Fruit fly (Drosophila melanogaster): ENCODE measurements around the gene CG5421.

The CG5421 gene

DNA sequence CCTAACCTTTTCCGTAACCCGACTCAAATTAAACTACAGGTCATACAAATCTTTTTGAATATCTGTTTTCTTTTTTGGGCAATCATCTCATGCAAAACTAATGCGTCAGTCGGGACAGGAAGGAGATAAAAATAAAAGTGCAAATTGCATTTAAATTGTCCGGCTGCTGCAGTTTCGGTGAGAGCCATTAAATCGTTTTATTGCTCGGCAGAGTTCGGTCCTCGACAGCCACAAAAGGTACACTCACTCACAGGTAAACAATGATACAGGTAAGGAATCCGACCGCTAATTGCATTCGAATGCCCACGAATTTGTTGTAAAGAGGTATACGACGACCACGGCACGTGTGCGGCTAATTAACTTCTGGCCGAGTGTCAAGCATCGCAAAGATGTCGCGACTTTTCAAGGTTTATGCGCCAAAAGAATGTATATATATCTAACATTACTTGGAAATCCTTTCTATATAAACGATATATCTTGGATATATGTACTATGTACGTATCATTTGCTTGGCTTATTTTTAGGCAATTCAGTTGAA, 18.6 kb upstream of the CG5421 start:
- TF ChIP-seq CG9705 (GFP tag; optimal IDR thresholded peaks at IDR 0.05) (no peak), psq (GFP tag; optimal IDR thresholded peaks at IDR 0.05) (no peak), Mio (GFP tag; optimal IDR thresholded peaks at IDR 0.05) (no peak), woc (GFP tag; optimal IDR thresholded peaks at IDR 0.05) (no peak), OdsH (GFP tag; optimal IDR thresholded peaks at IDR 0.05) (no peak), dsf (GFP tag; optimal IDR thresholded peaks at IDR 0.05; ENCODE audit: borderline replicate concordance) (no peak), Myc (optimal IDR thresholded peaks at IDR 0.05) (no peak), HLH106 (tag; optimal IDR thresholded peaks at IDR 0.05) (no peak), Jra (GFP tag; optimal IDR thresholded peaks at IDR 0.05) (no peak), dmrt93B (GFP tag; optimal IDR thresholded peaks at IDR 0.05) (no peak), Sp1 (GFP tag; optimal IDR thresholded peaks at IDR 0.05) (no peak), pan (optimal IDR thresholded peaks at IDR 0.05) (no peak)

DNA sequence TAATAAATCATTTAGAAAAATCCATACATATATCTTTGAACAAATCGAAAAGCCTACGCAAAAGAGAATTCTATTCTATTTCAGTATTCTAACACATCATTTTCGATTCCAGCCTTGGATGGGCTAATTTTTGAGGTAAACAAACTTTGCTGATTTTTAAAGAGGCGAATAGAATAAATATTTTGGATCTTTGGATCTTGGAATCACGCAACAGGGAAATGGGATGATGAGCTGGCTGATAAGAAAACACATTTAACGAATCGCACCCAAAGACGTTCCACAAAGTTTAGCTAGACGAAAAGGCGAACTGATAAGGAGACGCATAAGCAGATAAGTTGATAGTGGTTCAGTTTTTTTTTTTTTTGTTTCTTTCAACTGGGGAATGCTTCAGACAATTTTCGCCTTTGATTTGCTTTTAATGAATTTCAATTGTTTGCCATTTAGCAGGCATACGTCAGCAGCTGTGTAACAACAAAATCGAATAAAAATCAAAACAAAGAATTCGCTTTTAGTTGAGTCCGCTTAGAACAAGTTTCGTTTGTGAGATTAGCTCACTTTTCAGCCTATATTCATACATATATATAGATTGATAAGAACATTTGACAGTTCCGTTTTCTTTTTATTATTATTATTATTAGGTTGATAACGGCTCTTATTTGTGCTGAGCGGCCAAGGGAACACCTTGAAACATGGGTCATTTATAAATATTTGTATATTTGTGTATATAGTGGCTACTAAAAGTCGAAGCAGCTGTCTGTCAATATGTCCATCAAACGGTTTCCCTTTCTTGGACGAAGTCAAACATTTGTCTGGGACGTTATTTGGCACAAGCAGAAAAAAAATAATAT, 17.5 kb upstream of the CG5421 start:
- TF ChIP-seq jim (GFP tag; optimal IDR thresholded peaks at IDR 0.05) (no peak), h (GFP tag; optimal IDR thresholded peaks at IDR 0.05) (no peak), CG9705 (GFP tag; optimal IDR thresholded peaks at IDR 0.05) (no peak), usp (GFP tag; optimal IDR thresholded peaks at IDR 0.05) (no peak), CrebA (GFP tag; optimal IDR thresholded peaks at IDR 0.05; ENCODE audit: borderline replicate concordance) (no peak), Dfd (GFP tag; optimal IDR thresholded peaks at IDR 0.05) (no peak), Mio (GFP tag; optimal IDR thresholded peaks at IDR 0.05) (no peak), foxo (GFP tag; optimal IDR thresholded peaks at IDR 0.05) (no peak), dsf (GFP tag; optimal IDR thresholded peaks at IDR 0.05; ENCODE audit: borderline replicate concordance) (no peak), Jra (GFP tag; optimal IDR thresholded peaks at IDR 0.05) (no peak), lola (GFP tag; optimal IDR thresholded peaks at IDR 0.05) (no peak), Hr83 (GFP tag; optimal IDR thresholded peaks at IDR 0.05; ENCODE audit: poor library complexity, severe bottlenecking) (no peak), dl (GFP tag; optimal IDR thresholded peaks at IDR 0.05; ENCODE audit: insufficient read depth in 1 of 2, partially characterized antibody in 2 of 2) (no peak), Myc (optimal IDR thresholded peaks at IDR 0.05) (no peak), Hnf4 (GFP tag; optimal IDR thresholded peaks at IDR 0.05) (no peak)

DNA sequence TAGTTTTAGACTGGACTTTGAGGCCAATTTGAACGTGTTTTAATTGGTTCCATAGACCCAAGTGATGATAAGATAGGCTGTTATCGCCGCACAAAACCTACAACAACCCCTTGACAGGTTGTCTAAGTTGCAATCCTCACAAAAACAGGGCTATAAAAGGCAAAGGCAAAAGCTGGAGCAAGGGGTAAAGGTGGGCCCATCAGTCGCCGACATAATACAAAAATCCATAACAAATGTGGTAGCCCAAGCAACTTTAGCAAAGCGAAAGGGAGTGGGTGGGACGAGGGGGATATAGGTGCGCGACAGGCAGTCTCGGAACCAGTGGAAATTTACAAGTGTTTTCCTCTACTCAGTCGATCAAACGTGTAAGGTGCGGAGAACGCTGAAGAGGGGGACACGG, 16.1 kb upstream of the CG5421 start:
- TF ChIP-seq tai (GFP tag; optimal IDR thresholded peaks at IDR 0.05), result no peak
- no peak for TF ChIP-seq jim (GFP tag; optimal IDR thresholded peaks at IDR 0.05)

DNA sequence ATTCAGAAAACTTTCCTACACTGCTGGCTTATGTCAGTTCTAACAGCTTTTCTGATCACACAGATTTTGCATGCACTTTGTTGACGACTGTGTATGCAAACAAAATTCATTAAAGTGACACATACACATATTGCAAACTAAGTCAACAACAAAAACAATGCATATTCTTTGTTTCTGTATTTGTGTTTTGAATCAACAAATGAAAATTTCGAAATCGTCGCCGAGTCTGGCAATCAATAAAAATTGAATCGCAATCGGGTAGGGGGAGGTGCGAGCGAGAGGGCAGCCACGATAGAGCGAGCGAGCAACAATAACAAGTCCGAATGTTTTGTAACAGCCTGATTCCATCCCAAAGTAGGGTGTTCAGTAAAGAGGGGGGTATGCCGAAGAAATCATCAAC, 15.1 kb upstream of the CG5421 start:
- no peak for TF ChIP-seq woc (GFP tag; optimal IDR thresholded peaks at IDR 0.05)
- no peak for TF ChIP-seq Rel (GFP tag; optimal IDR thresholded peaks at IDR 0.05)
- peak; percentile 4 for TF ChIP-seq Rel (tag; optimal IDR thresholded peaks at IDR 0.05)
- no peak for TF ChIP-seq Sp1 (GFP tag; optimal IDR thresholded peaks at IDR 0.05)
- no peak for TF ChIP-seq Vsx2 (GFP tag; optimal IDR thresholded peaks at IDR 0.05; ENCODE audit: partially characterized antibody)
- no peak for TF ChIP-seq GATAd (GFP tag; optimal IDR thresholded peaks at IDR 0.05)
- TF ChIP-seq dmrt93B (GFP tag; optimal IDR thresholded peaks at IDR 0.05), result no peak
- no peak for TF ChIP-seq Abd-B (GFP tag; optimal IDR thresholded peaks at IDR 0.05)
- no peak for TF ChIP-seq N (GFP tag; optimal IDR thresholded peaks at IDR 0.05)
- TF ChIP-seq ey (GFP tag; optimal IDR thresholded peaks at IDR 0.05), result no peak
- TF ChIP-seq rgr (GFP tag; optimal IDR thresholded peaks at IDR 0.05), result peak; percentile 30
- TF ChIP-seq dl (GFP tag; optimal IDR thresholded peaks at IDR 0.05; ENCODE audit: insufficient read depth in 1 of 2, partially characterized antibody in 2 of 2), result no peak
- TF ChIP-seq usp (GFP tag; optimal IDR thresholded peaks at IDR 0.05), result no peak
- TF ChIP-seq br (GFP tag; optimal IDR thresholded peaks at IDR 0.05), result peak; percentile 17
- no peak for TF ChIP-seq HLH106 (tag; optimal IDR thresholded peaks at IDR 0.05)
- TF ChIP-seq Dfd (GFP tag; optimal IDR thresholded peaks at IDR 0.05), result no peak
- TF ChIP-seq Hnf4 (GFP tag; optimal IDR thresholded peaks at IDR 0.05), result no peak
- no peak for TF ChIP-seq CrebA (GFP tag; optimal IDR thresholded peaks at IDR 0.05; ENCODE audit: borderline replicate concordance)
- no peak for TF ChIP-seq sv (GFP tag; optimal IDR thresholded peaks at IDR 0.05)
- TF ChIP-seq dsf (GFP tag; optimal IDR thresholded peaks at IDR 0.05; ENCODE audit: borderline replicate concordance), result no peak
- no peak for TF ChIP-seq pan (optimal IDR thresholded peaks at IDR 0.05)
- TF ChIP-seq Jra (GFP tag; optimal IDR thresholded peaks at IDR 0.05), result no peak
- no peak for TF ChIP-seq lola (GFP tag; optimal IDR thresholded peaks at IDR 0.05)
- TF ChIP-seq Myc (optimal IDR thresholded peaks at IDR 0.05), result no peak
- TF ChIP-seq fru (GFP tag; optimal IDR thresholded peaks at IDR 0.05), result no peak
- TF ChIP-seq tai (GFP tag; optimal IDR thresholded peaks at IDR 0.05), result peak; percentile 27
- peak; percentile 1 for TF ChIP-seq h (GFP tag; optimal IDR thresholded peaks at IDR 0.05)
- TF ChIP-seq brk (GFP tag; optimal IDR thresholded peaks at IDR 0.05), result no peak
- TF ChIP-seq sage (GFP tag; optimal IDR thresholded peaks at IDR 0.05), result no peak
- TF ChIP-seq Dif (GFP tag; optimal IDR thresholded peaks at IDR 0.05; ENCODE audit: partially characterized antibody), result no peak
- no peak for TF ChIP-seq CG32264 (GFP tag; optimal IDR thresholded peaks at IDR 0.05)
- no peak for TF ChIP-seq OdsH (GFP tag; optimal IDR thresholded peaks at IDR 0.05)
